Worm (Caenorhabditis elegans) whole organism, L1 larva: ENCODE data around the gene F13E6.1.

Experiments
- C16A3.4 ChIP-seq: fragments of 150-350 bp; optimal IDR thresholded peaks from 2 replicates; lab custom pipeline; 2014; ENCODE audit warnings: missing biosample characterization, missing genetic modification characterization
- C34B4.2 ChIP-seq: sonication (generic microtip); optimal IDR thresholded peaks from 2 replicates; lab custom pipeline; 2017; ENCODE audit warnings: mild to moderate bottlenecking, missing genetic modification characterization, missing compliant biosample characterization
- F16B12.6 ChIP-seq: fragments of 150-350 bp; optimal IDR thresholded peaks from 2 replicates; lab custom pipeline; 2014; ENCODE audit warnings: missing biosample characterization, missing genetic modification characterization
- alr-1 ChIP-seq: fragments of 200-800 bp; sonication (Bioruptor generic); optimal IDR thresholded peaks from 2 replicates; lab custom pipeline; 2018; ENCODE audit warnings: borderline replicate concordance, mild to moderate bottlenecking, missing genetic modification characterization, missing compliant biosample characterization
- ama-1 ChIP-seq: fragments of 150-350 bp; optimal IDR thresholded peaks from 2 replicates; lab custom pipeline; 2014
- ceh-8 ChIP-seq: fragments of 200-800 bp; sonication (Bioruptor generic); optimal IDR thresholded peaks from 2 replicates; lab custom pipeline; 2018; ENCODE audit warnings: mild to moderate bottlenecking, missing genetic modification characterization, moderate library complexity, missing compliant biosample characterization
- ceh-88 ChIP-seq: fragments of 200-800 bp; sonication (Bioruptor generic); IDR thresholded peaks from 2 replicates; pipeline ENCODE4 v1.3.6; 2022; ENCODE audit warnings: missing genetic modification characterization, missing compliant biosample characterization
- dpl-1 ChIP-seq, 3 experiments: fragments of 150-350 bp in 2 of 3; sonication (generic microtip) in 1 of 3; optimal IDR thresholded peaks; 2 replicates each; lab custom pipeline; 2014 to 2017; ENCODE audit warnings: missing biosample characterization in 3 of 3, missing genetic modification characterization in 3 of 3, missing genetic modification reagents in 3 of 3
- dsc-1 ChIP-seq: sonication (generic microtip); optimal IDR thresholded peaks from 2 replicates; lab custom pipeline; 2016; ENCODE audit warnings: mild to moderate bottlenecking, missing genetic modification characterization, missing compliant biosample characterization
- efl-1 ChIP-seq, 4 experiments: fragments of 150-350 bp; optimal IDR thresholded peaks in 3 of 4; peaks in 1 of 4; 1 replicate in 1 of 4; 2 replicates in 3 of 4; lab custom pipeline; 2014; ENCODE audit warnings: missing biosample characterization in 2 of 4, missing genetic modification characterization in 2 of 4, missing genetic modification reagents in 2 of 4
- efl-3 ChIP-seq: fragments of 200-800 bp; sonication (Bioruptor generic); optimal IDR thresholded peaks from 2 replicates; lab custom pipeline; 2018; ENCODE audit warnings: mild to moderate bottlenecking, missing genetic modification characterization, missing compliant biosample characterization
- egl-13 ChIP-seq: sonication (generic microtip); optimal IDR thresholded peaks from 2 replicates; lab custom pipeline; 2016; ENCODE audit warnings: missing genotype, missing genetic modification reagents, missing genetic modification characterization, missing compliant biosample characterization
- fkh-4 ChIP-seq: sonication (generic microtip); optimal IDR thresholded peaks from 2 replicates; lab custom pipeline; 2016; ENCODE audit warnings: missing compliant biosample characterization, missing genetic modification characterization, borderline replicate concordance
- grh-1 ChIP-seq: fragments of 200-800 bp; sonication (Bioruptor generic); IDR thresholded peaks from 2 replicates; pipeline ENCODE4 v1.3.6; 2022; ENCODE audit warnings: missing genetic modification reagents, missing genetic modification characterization, missing compliant biosample characterization
- hlh-17 ChIP-seq: fragments of 200-800 bp; sonication (Bioruptor generic); optimal IDR thresholded peaks from 2 replicates; lab custom pipeline; 2018; ENCODE audit warnings: missing genetic modification characterization, mild to moderate bottlenecking, missing compliant biosample characterization, moderate library complexity, borderline replicate concordance
- hlh-4 ChIP-seq: sonication (generic microtip); optimal IDR thresholded peaks from 2 replicates; lab custom pipeline; 2016; ENCODE audit warnings: mild to moderate bottlenecking, missing genetic modification characterization, missing compliant biosample characterization
- irx-1 ChIP-seq: sonication (generic microtip); optimal IDR thresholded peaks from 2 replicates; lab custom pipeline; 2016; ENCODE audit warnings: missing genetic modification characterization, missing compliant biosample characterization
- jun-1 ChIP-seq: fragments of 150-350 bp; optimal IDR thresholded peaks from 2 replicates; lab custom pipeline; 2014; ENCODE audit warnings: missing biosample characterization, missing genetic modification reagents, missing genetic modification characterization
- lin-15B ChIP-seq: fragments of 150-350 bp; sonication (generic microtip); optimal IDR thresholded peaks from 3 replicates; lab custom pipeline; 2014; ENCODE audit warnings: missing biosample characterization, missing genetic modification characterization
- lsy-2 ChIP-seq, 2 experiments: fragments of 150-350 bp; optimal IDR thresholded peaks; 2 replicates each; lab custom pipeline; 2014; ENCODE audit warnings: missing biosample characterization in 2 of 2, missing genetic modification characterization in 2 of 2
- mab-9 ChIP-seq: fragments of 200-800 bp; sonication (Bioruptor generic); IDR thresholded peaks from 2 replicates; pipeline ENCODE4 v1.3.6; 2022; ENCODE audit warnings: missing genetic modification reagents, missing genetic modification characterization, missing compliant biosample characterization
- mdl-1 ChIP-seq, 2 experiments: fragments of 150-350 bp; optimal IDR thresholded peaks; 2 replicates each; lab custom pipeline; 2014 to 2017; ENCODE audit warnings: missing biosample characterization in 2 of 2, missing genetic modification characterization in 2 of 2, inconsistent platforms in 1 of 2
- mep-1 ChIP-seq: fragments of 150-350 bp; optimal IDR thresholded peaks from 2 replicates; lab custom pipeline; 2014; ENCODE audit warnings: missing biosample characterization, missing genetic modification characterization
- nhr-11 ChIP-seq: fragments of 150-350 bp; optimal IDR thresholded peaks from 2 replicates; lab custom pipeline; 2014; ENCODE audit warnings: missing biosample characterization, missing genetic modification characterization
- nhr-12 ChIP-seq: sonication (generic microtip); optimal IDR thresholded peaks from 2 replicates; lab custom pipeline; 2017; ENCODE audit warnings: missing biosample characterization, missing genetic modification characterization
- nhr-19 ChIP-seq: fragments of 200-800 bp; sonication (Bioruptor generic); conservative IDR thresholded peaks from 2 replicates; pipeline ENCODE4 v1.3.6; 2022; ENCODE audit warnings: missing genetic modification characterization, missing compliant biosample characterization
- nhr-20 ChIP-seq: sonication (generic microtip); optimal IDR thresholded peaks from 2 replicates; lab custom pipeline; 2016; ENCODE audit warnings: mild to moderate bottlenecking, missing genetic modification characterization, missing compliant biosample characterization
- nhr-237 ChIP-seq: fragments of 150-350 bp; optimal IDR thresholded peaks from 2 replicates; lab custom pipeline; 2014; ENCODE audit warnings: missing biosample characterization, missing genetic modification characterization
- nhr-47 ChIP-seq: sonication (generic microtip); optimal IDR thresholded peaks from 2 replicates; lab custom pipeline; 2016; ENCODE audit warnings: mild to moderate bottlenecking, missing genetic modification characterization, moderate library complexity, missing compliant biosample characterization
- nhr-71 ChIP-seq: sonication (generic microtip); optimal IDR thresholded peaks from 2 replicates; lab custom pipeline; 2016; ENCODE audit warnings: mild to moderate bottlenecking, missing genetic modification characterization, moderate library complexity, missing compliant biosample characterization
- nhr-76 ChIP-seq: sonication (generic microtip); optimal IDR thresholded peaks from 2 replicates; lab custom pipeline; 2017; ENCODE audit warnings: missing biosample characterization, missing genetic modification characterization
- nhr-77 ChIP-seq: fragments of 150-350 bp; optimal IDR thresholded peaks from 2 replicates; lab custom pipeline; 2014; ENCODE audit warnings: missing biosample characterization, missing genetic modification characterization
- nhr-84 ChIP-seq: sonication (generic microtip); optimal IDR thresholded peaks from 2 replicates; lab custom pipeline; 2017; ENCODE audit warnings: missing biosample characterization, missing genetic modification characterization
- nhr-85 ChIP-seq: sonication (generic microtip); peaks from one replicate; lab custom pipeline; 2016; ENCODE audit warnings: missing genetic modification characterization, inconsistent platforms, missing compliant biosample characterization
- pqm-1 ChIP-seq: sonication (generic microtip); optimal IDR thresholded peaks from 3 replicates; lab custom pipeline; 2017; ENCODE audit warnings: missing biosample characterization, missing genetic modification characterization
- rnt-1 ChIP-seq: sonication (generic microtip); optimal IDR thresholded peaks from 2 replicates; lab custom pipeline; 2016; ENCODE audit warnings: mild to moderate bottlenecking, missing genetic modification characterization, moderate library complexity, missing compliant biosample characterization
- skn-1 ChIP-seq: fragments of 150-350 bp; optimal IDR thresholded peaks from 2 replicates; lab custom pipeline; 2014; ENCODE audit warnings: missing biosample characterization, missing genetic modification characterization
- snu-23 ChIP-seq: sonication (generic microtip); optimal IDR thresholded peaks from 2 replicates; lab custom pipeline; 2016; ENCODE audit warnings: missing genetic modification characterization, missing compliant biosample characterization
- sox-4 ChIP-seq: sonication (generic microtip); optimal IDR thresholded peaks from 2 replicates; lab custom pipeline; 2016; ENCODE audit warnings: missing genetic modification characterization, missing compliant biosample characterization
- sup-37 ChIP-seq: fragments of 200-800 bp; sonication (Bioruptor generic); optimal IDR thresholded peaks from 2 replicates; lab custom pipeline; 2018; ENCODE audit warnings: mild to moderate bottlenecking, missing genetic modification characterization, missing compliant biosample characterization
- swsn-7 ChIP-seq: sonication (generic microtip); optimal IDR thresholded peaks from 2 replicates; lab custom pipeline; 2016; ENCODE audit warnings: missing genetic modification characterization, missing compliant biosample characterization
- tbx-2 ChIP-seq: sonication (generic microtip); optimal IDR thresholded peaks from 2 replicates; lab custom pipeline; 2016; ENCODE audit warnings: missing genetic modification characterization, missing compliant biosample characterization
- unc-130 ChIP-seq: fragments of 150-350 bp; optimal IDR thresholded peaks from 2 replicates; lab custom pipeline; 2017; ENCODE audit warnings: missing biosample characterization, missing genetic modification characterization, inconsistent platforms
- unc-62 ChIP-seq: fragments of 150-350 bp; optimal IDR thresholded peaks from 2 replicates; lab custom pipeline; 2014; ENCODE audit warnings: missing biosample characterization, missing genetic modification reagents, missing genetic modification characterization
- unc-86 ChIP-seq: sonication (generic microtip); optimal IDR thresholded peaks from 2 replicates; lab custom pipeline; 2016; ENCODE audit warnings: missing genetic modification characterization, missing compliant biosample characterization
- unc-98 ChIP-seq: fragments of 200-800 bp; sonication (Bioruptor generic); IDR thresholded peaks from 2 replicates; pipeline ENCODE4 v1.3.6; 2022; ENCODE audit warnings: missing genetic modification characterization, missing compliant biosample characterization
- vab-15 ChIP-seq: sonication (generic microtip); optimal IDR thresholded peaks from 2 replicates; lab custom pipeline; 2017; ENCODE audit warnings: missing genotype, mild to moderate bottlenecking, missing genetic modification characterization, missing compliant biosample characterization
- zip-4 ChIP-seq: fragments of 200-800 bp; sonication (Bioruptor generic); optimal IDR thresholded peaks from 2 replicates; lab custom pipeline; 2018; ENCODE audit warnings: mild to moderate bottlenecking, missing genetic modification characterization, moderate library complexity, missing compliant biosample characterization
- ztf-11 ChIP-seq, 2 experiments: sonication (generic microtip); optimal IDR thresholded peaks; 2 replicates each; lab custom pipeline; 2016 to 2017; ENCODE audit warnings: missing genetic modification characterization in 2 of 2, missing biosample characterization in 1 of 2, missing compliant biosample characterization in 1 of 2

The F13E6.1 gene

ce11 chrX:10679193-10679592 is 2.3 kb upstream of the F13E6.1 start (continued):
- no peak for TF ChIP-seq nhr-77 (tag; lab: Kevin White, UChicago)
- peak in 1 of 2 experiments; percentile 34 for TF ChIP-seq mdl-1 (tag; optimal IDR thresholded peaks at IDR 0.05; lab: Kevin White, UChicago)
- TF ChIP-seq pqm-1 (tag; lab: Kevin White, UChicago): no peak
- no peak for TF ChIP-seq zip-4 (GFP tag; lab: Kevin White, UChicago)
- peak; percentile 17 for TF ChIP-seq mep-1 (tag; lab: Kevin White, UChicago)

- TF ChIP-seq zip-4 (GFP tag; lab: Kevin White, UChicago) (peak; percentile 35), nhr-47 (peak; percentile 17), nhr-20 (tag; lab: Kevin White, UChicago) (peak; percentile 42), lsy-2 (tag; optimal IDR thresholded peaks at IDR 0.05; lab: Kevin White, UChicago) (peak in 1 of 2 experiments; percentile 3), ama-1 (lab: Kevin White, UChicago) (peak; percentile 33), irx-1 (tag; lab: Kevin White, UChicago) (no peak), nhr-71 (tag; lab: Kevin White, UChicago) (peak; percentile 22), swsn-7 (tag; lab: Kevin White, UChicago) (peak; percentile 10), ceh-88 (no peak), egl-13 (tag; lab: Kevin White, UChicago) (no peak), ceh-8 (GFP tag; lab: Kevin White, UChicago) (no peak), nhr-85 (peak; percentile 58), snu-23 (GFP tag; lab: Kevin White, UChicago) (peak; percentile 42), nhr-11 (tag; lab: Kevin White, UChicago) (peak; percentile 25), sup-37 (GFP tag; lab: Kevin White, UChicago) (no peak), dsc-1 (tag; lab: Kevin White, UChicago) (peak; percentile 22), nhr-12 (tag; lab: Kevin White, UChicago) (no peak), nhr-237 (no peak), rnt-1 (no peak), jun-1 (peak; percentile 24), unc-130 (tag; lab: Kevin White, UChicago) (no peak), nhr-19 (GFP tag; lab: Robert Waterston, UW) (peak; percentile 35; the same call in 1 of the 2 replicates), sox-4 (tag; lab: Kevin White, UChicago) (no peak), vab-15 (no peak), nhr-76 (tag; lab: Kevin White, UChicago) (no peak), skn-1 (tag; lab: Kevin White, UChicago) (peak; percentile 68), nhr-84 (tag; lab: Kevin White, UChicago) (no peak), mab-9 (no peak), lin-15B (no peak), unc-62 (GFP tag; lab: Kevin White, UChicago) (no peak), dpl-1 (GFP tag; optimal IDR thresholded peaks at IDR 0.05; lab: Kevin White, UChicago) (peak in 2 of 3 experiments; percentile 18 to 19), efl-1 (optimal IDR thresholded peaks at IDR 0.05; lab: Kevin White, UChicago) (peak in 1 of 2 experiments; percentile 11), efl-1 (GFP tag; optimal IDR thresholded peaks at IDR 0.05 in 1 of 2; lab: Kevin White, UChicago) (peak; percentile 8 to 48), C16A3.4 (tag; lab: Kevin White, UChicago) (peak; percentile 6), hlh-17 (GFP tag; lab: Kevin White, UChicago) (no peak), efl-3 (GFP tag; lab: Kevin White, UChicago) (no peak), hlh-4 (no peak), tbx-2 (tag; lab: Kevin White, UChicago) (peak; percentile 20), nhr-77 (tag; lab: Kevin White, UChicago) (no peak), grh-1 (GFP tag; lab: Robert Waterston, UW) (no peak), mdl-1 (tag; optimal IDR thresholded peaks at IDR 0.05; lab: Kevin White, UChicago) (peak in 1 of 2 experiments; percentile 58), unc-98 (GFP tag; lab: Robert Waterston, UW) (no peak), fkh-4 (tag; lab: Kevin White, UChicago) (no peak), alr-1 (tag; lab: Kevin White, UChicago) (no peak), C34B4.2 (tag; lab: Kevin White, UChicago) (no peak), F16B12.6 (tag; lab: Kevin White, UChicago) (no peak), ztf-11 (tag; optimal IDR thresholded peaks at IDR 0.05; lab: Kevin White, UChicago) (no peak), unc-86 (tag; lab: Kevin White, UChicago) (peak; percentile 5)
Observed at ce11 chrX:10678081-10678736, 1.3 kb upstream of the F13E6.1 start.
